Worm (Caenorhabditis elegans) whole organism, mixed stage, embryonic: ENCODE data around the gene W03F9.4.

ENCODE experiments used
- M03D4.4 ChIP-seq: sonication (generic microtip); optimal IDR thresholded peaks from 2 replicates; lab custom pipeline; 2017; ENCODE audit warnings: mild to moderate bottlenecking, missing genetic modification characterization, missing compliant biosample characterization
- bed-3 ChIP-seq: fragments of 200-800 bp; sonication (Bioruptor generic); optimal IDR thresholded peaks from 3 replicates; lab custom pipeline; 2018; ENCODE audit warnings: mild to moderate bottlenecking, missing genetic modification characterization, moderate library complexity, missing compliant biosample characterization
- blmp-1 ChIP-seq: fragments of 150-350 bp; optimal IDR thresholded peaks from 2 replicates; lab custom pipeline; 2014; ENCODE audit warnings: missing biosample characterization, missing genetic modification characterization
- ceh-39 ChIP-seq: fragments of 150-350 bp; optimal IDR thresholded peaks from 2 replicates; lab custom pipeline; 2014; ENCODE audit warnings: missing biosample characterization, missing genetic modification characterization
- ceh-43 ChIP-seq: fragments of 200-800 bp; sonication (Bioruptor generic); optimal IDR thresholded peaks from 2 replicates; lab custom pipeline; 2018; ENCODE audit warnings: mild to moderate bottlenecking, missing genetic modification characterization, moderate library complexity, missing compliant biosample characterization
- ceh-83 ChIP-seq: fragments of 200-800 bp; sonication (Bioruptor generic); optimal IDR thresholded peaks from 2 replicates; lab custom pipeline; 2018; ENCODE audit warnings: mild to moderate bottlenecking, missing genetic modification characterization, missing compliant biosample characterization
- ces-1 ChIP-seq: fragments of 150-350 bp; optimal IDR thresholded peaks from 2 replicates; lab custom pipeline; 2014; ENCODE audit warnings: missing biosample characterization, missing genetic modification reagents, missing genetic modification characterization
- cnd-1 ChIP-seq: fragments of 200-800 bp; sonication (Bioruptor generic); optimal IDR thresholded peaks from 2 replicates; lab custom pipeline; 2018; ENCODE audit warnings: mild to moderate bottlenecking, missing genetic modification characterization, missing compliant biosample characterization
- elt-1 ChIP-seq: sonication (generic microtip); optimal IDR thresholded peaks from 2 replicates; lab custom pipeline; 2017; ENCODE audit warnings: missing genetic modification characterization, mild to moderate bottlenecking, missing compliant biosample characterization, antibody characterized with exemption, moderate library complexity, borderline replicate concordance; ENCODE audit not compliant: insufficient read depth
- elt-3 ChIP-seq: fragments of 150-350 bp; optimal IDR thresholded peaks from 2 replicates; lab custom pipeline; 2014; ENCODE audit warnings: missing biosample characterization, missing genetic modification characterization
- ham-2 ChIP-seq: fragments of 200-800 bp; sonication (Bioruptor generic); optimal IDR thresholded peaks from 2 replicates; lab custom pipeline; 2018; ENCODE audit warnings: mild to moderate bottlenecking, missing genetic modification characterization, missing compliant biosample characterization
- hlh-1 ChIP-seq: fragments of 150-350 bp; optimal IDR thresholded peaks from 2 replicates; lab custom pipeline; 2014; ENCODE audit warnings: missing biosample characterization, missing genetic modification reagents, missing genetic modification characterization
- lin-13 ChIP-seq: fragments of 150-350 bp; optimal IDR thresholded peaks from 2 replicates; lab custom pipeline; 2014; ENCODE audit warnings: missing biosample characterization, missing genetic modification characterization
- lin-32 ChIP-seq: fragments of 200-800 bp; sonication (Bioruptor generic); optimal IDR thresholded peaks from 2 replicates; lab custom pipeline; 2018; ENCODE audit warnings: mild to moderate bottlenecking, missing genetic modification characterization, missing compliant biosample characterization
- lsy-2 ChIP-seq: fragments of 150-350 bp; optimal IDR thresholded peaks from 2 replicates; lab custom pipeline; 2014; ENCODE audit warnings: missing biosample characterization, missing genetic modification characterization
- mab-5 ChIP-seq: fragments of 150-350 bp; optimal IDR thresholded peaks from 2 replicates; lab custom pipeline; 2014; ENCODE audit warnings: missing biosample characterization, missing genetic modification characterization
- mep-1 ChIP-seq: fragments of 150-350 bp; optimal IDR thresholded peaks from 2 replicates; lab custom pipeline; 2017; ENCODE audit warnings: missing biosample characterization, missing genetic modification reagents, missing genetic modification characterization, inconsistent platforms
- mls-2 ChIP-seq: sonication (generic microtip); optimal IDR thresholded peaks from 2 replicates; lab custom pipeline; 2016; ENCODE audit warnings: mild to moderate bottlenecking, missing genetic modification characterization, moderate library complexity, missing compliant biosample characterization
- nhr-2 ChIP-seq: fragments of 150-350 bp; optimal IDR thresholded peaks from 2 replicates; lab custom pipeline; 2014; ENCODE audit warnings: missing biosample characterization, missing genetic modification characterization
- nhr-237 ChIP-seq: fragments of 150-350 bp; optimal IDR thresholded peaks from 2 replicates; lab custom pipeline; 2014; ENCODE audit warnings: missing biosample characterization, missing genetic modification characterization
- nhr-28 ChIP-seq: fragments of 150-350 bp; optimal IDR thresholded peaks from 2 replicates; lab custom pipeline; 2014; ENCODE audit warnings: missing biosample characterization, missing genetic modification characterization
- pha-4 ChIP-seq: fragments of 150-350 bp; optimal IDR thresholded peaks from 2 replicates; lab custom pipeline; 2018; ENCODE audit warnings: missing biosample characterization, missing genetic modification reagents, missing genetic modification characterization
- sptf-1 ChIP-seq: sonication (generic microtip); optimal IDR thresholded peaks from 2 replicates; lab custom pipeline; 2017; ENCODE audit warnings: mild to moderate bottlenecking, missing genetic modification characterization, moderate library complexity, missing compliant biosample characterization
- tbx-8 ChIP-seq: fragments of 200-800 bp; sonication (Bioruptor generic); optimal IDR thresholded peaks from 2 replicates; lab custom pipeline; 2018; ENCODE audit warnings: mild to moderate bottlenecking, missing genetic modification characterization, moderate library complexity, missing compliant biosample characterization
- unc-120 ChIP-seq: sonication (generic microtip); optimal IDR thresholded peaks from 2 replicates; lab custom pipeline; 2017; ENCODE audit warnings: missing genetic modification characterization, missing compliant biosample characterization; ENCODE audit not compliant: poor library complexity, severe bottlenecking
- unc-39 ChIP-seq: fragments of 150-350 bp; optimal IDR thresholded peaks from 2 replicates; lab custom pipeline; 2014; ENCODE audit warnings: missing biosample characterization, missing genetic modification characterization
- unc-62 ChIP-seq: fragments of 150-350 bp; optimal IDR thresholded peaks from 2 replicates; lab custom pipeline; 2014; ENCODE audit warnings: missing biosample characterization, missing genetic modification reagents, missing genetic modification characterization
- zip-8 ChIP-seq: fragments of 150-350 bp; optimal IDR thresholded peaks from 2 replicates; lab custom pipeline; 2014; ENCODE audit warnings: missing biosample characterization, missing genetic modification characterization

The W03F9.4 gene

ce11 chrV:176870-177467, 25.8 kb upstream of the W03F9.4 start, which contains the start of gene cul-3:
cul-3 (plus strand) TSS chrV:177417.
- peak; percentile 32 for TF ChIP-seq mep-1 (tag; lab: Kevin White, UChicago)
- peak; percentile 78 for TF ChIP-seq lin-13 (tag; lab: Kevin White, UChicago)
- no peak for TF ChIP-seq elt-1 (tag; lab: Kevin White, UChicago)
- TF ChIP-seq lsy-2 (tag; lab: Kevin White, UChicago): peak; percentile 14
- TF ChIP-seq ceh-43: no peak
- TF ChIP-seq ces-1 (GFP tag; lab: Kevin White, UChicago): peak; percentile 43
- TF ChIP-seq sptf-1 (tag; lab: Kevin White, UChicago): peak; percentile 22

- TF ChIP-seq ces-1 (GFP tag; lab: Kevin White, UChicago) (no peak), unc-39 (tag; lab: Kevin White, UChicago) (no peak)
Measured at ce11 chrV:174520-174919, 23.3 kb upstream of the W03F9.4 start.

DNA sequence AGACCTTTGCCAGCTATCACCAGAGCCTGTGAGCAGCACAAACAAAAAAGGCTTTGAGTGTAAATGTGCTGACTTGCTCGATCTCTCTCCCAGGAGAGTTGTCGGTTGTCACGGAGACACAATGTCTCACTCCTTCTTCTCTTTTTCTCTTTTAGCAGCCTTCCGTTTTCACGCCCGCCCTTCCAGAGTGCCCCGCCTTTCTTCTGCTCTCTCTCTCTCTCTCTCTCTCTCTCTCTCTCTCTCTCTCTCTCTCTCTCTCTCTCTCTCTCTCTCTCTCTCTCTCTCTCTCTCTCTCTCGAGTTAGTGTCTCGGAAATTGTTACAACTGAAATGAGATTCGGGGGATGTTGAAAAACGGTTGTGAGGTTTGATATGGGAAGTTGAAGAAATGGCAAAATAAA, 22.2 kb upstream of the W03F9.4 start:
- TF ChIP-seq M03D4.4 (tag; lab: Kevin White, UChicago): peak; percentile 5
- TF ChIP-seq zip-8 (tag; lab: Kevin White, UChicago): no peak
- TF ChIP-seq unc-62: no peak
- TF ChIP-seq pha-4 (tag; lab: Kevin White, UChicago): no peak
- no peak for TF ChIP-seq sptf-1 (tag; lab: Kevin White, UChicago)

ce11 chrV:172110-172509, 20.9 kb upstream of the W03F9.4 start, which contains the start of gene cfap-36:
cfap-36 (minus strand) TSS chrV:172210.
- TF ChIP-seq ham-2: no peak
- TF ChIP-seq nhr-28 (tag; lab: Kevin White, UChicago): no peak
- TF ChIP-seq mep-1 (tag; lab: Kevin White, UChicago): no peak
- TF ChIP-seq M03D4.4 (tag; lab: Kevin White, UChicago): no peak
- TF ChIP-seq nhr-237 (tag; lab: Kevin White, UChicago): no peak
- no peak for TF ChIP-seq tbx-8 (GFP tag; lab: Kevin White, UChicago)
- TF ChIP-seq unc-120 (tag; lab: Kevin White, UChicago): no peak
- no peak for TF ChIP-seq ceh-83 (GFP tag; lab: Kevin White, UChicago)

DNA sequence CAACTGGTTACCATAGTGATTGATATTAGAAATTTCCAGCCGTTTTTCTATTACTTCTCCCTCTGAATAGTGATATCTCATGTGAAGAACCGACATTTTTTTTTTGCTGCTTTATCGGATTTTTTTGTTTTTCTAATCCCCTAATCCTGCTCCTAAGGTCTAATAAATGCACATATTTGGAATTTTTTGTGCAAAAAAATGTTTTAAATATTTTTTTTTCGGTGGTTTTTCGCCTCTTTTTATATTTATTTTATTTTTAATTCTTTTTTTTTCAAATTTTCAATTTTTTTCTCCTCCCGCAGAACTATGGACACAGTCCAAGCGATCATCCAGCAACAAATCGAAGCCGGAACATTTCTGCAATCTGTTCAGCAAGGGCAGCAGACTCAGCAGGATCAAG, 15.5 kb upstream of the W03F9.4 start, which contains the start of gene Y108G3AL.2:
Gene Y108G3AL.2 (plus strand): TSS at position 301 of the 400 bp plus-strand sequence.
- TF ChIP-seq blmp-1: no peak
- TF ChIP-seq tbx-8 (GFP tag; lab: Kevin White, UChicago): no peak
- TF ChIP-seq pha-4 (tag; lab: Kevin White, UChicago): no peak
- TF ChIP-seq unc-39 (tag; lab: Kevin White, UChicago): no peak
- TF ChIP-seq M03D4.4 (tag; lab: Kevin White, UChicago): no peak
- no peak for TF ChIP-seq bed-3 (GFP tag; lab: Kevin White, UChicago)
- no peak for TF ChIP-seq lin-32 (GFP tag; lab: Kevin White, UChicago)
- no peak for TF ChIP-seq mab-5
- no peak for TF ChIP-seq cnd-1
- no peak for TF ChIP-seq ceh-43
- TF ChIP-seq ceh-39: no peak
- TF ChIP-seq hlh-1: no peak
- no peak for TF ChIP-seq unc-62
- TF ChIP-seq nhr-2 (tag; lab: Kevin White, UChicago): no peak
- TF ChIP-seq ceh-83 (GFP tag; lab: Kevin White, UChicago): no peak
- no peak for TF ChIP-seq lin-13 (tag; lab: Kevin White, UChicago)
- no peak for TF ChIP-seq elt-3 (tag; lab: Kevin White, UChicago)
- TF ChIP-seq mls-2: no peak
- TF ChIP-seq, all 35 proteins: peak for 0
